Worm (Caenorhabditis elegans): ENCODE measurements around the gene R03G8.1.

DNA sequence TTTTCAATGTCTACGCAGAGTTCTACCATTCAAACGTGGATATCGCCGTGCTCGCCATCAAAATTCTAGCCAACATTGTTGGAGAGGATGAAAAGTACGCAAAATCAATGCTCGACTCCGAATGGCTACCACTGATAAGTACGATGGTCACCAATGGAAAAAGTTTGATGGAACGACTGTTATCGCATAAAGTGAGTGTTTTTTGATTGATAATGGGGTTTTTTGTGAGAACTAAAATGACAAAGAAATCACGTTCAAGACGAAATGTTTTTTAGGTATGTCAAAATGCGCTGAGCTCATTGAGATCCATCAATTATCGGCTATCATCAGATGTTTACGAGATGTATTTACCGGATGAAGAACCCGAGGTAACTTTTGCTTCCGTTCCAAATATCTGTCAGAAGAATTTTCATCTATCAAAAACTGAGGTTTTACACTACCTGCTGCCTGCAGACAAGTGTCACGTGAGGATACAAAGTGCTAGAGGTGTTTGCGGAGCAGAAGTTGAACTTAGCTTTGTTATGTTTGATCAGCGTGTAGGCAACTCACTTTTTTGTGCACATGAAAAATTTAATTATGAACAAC, 21.9 kb downstream of the R03G8.1 start:
- TF ChIP-seq ceh-13 (GFP tag; optimal IDR thresholded peaks at IDR 0.05) (no peak), ama-1 (optimal IDR thresholded peaks at IDR 0.05) (no peak), flt-1 (GFP tag; IDR thresholded peaks at IDR 0.05) (no peak), tra-4 (tag; optimal IDR thresholded peaks at IDR 0.05) (no peak), hnd-1 (tag; optimal IDR thresholded peaks at IDR 0.05) (no peak), hmbx-1 (tag; optimal IDR thresholded peaks at IDR 0.05) (no peak), ceh-36 (tag; optimal IDR thresholded peaks at IDR 0.05) (no peak)
